Fruit fly (Drosophila melanogaster) S2 (cell line): ENCODE measurements around the gene eIF4E4.

Experiments used
- CG8478 ChIP-seq: fragments of >200 bp; optimal IDR thresholded peaks from 2 replicates; lab custom pipeline; 2018
- CTCF ChIP-seq, 2 experiments: fragments of >200 bp; optimal IDR thresholded peaks; 2 replicates each; lab custom pipeline; 2018

dm6 chr3L:6694181-6694580, 28.7 kb upstream of the eIF4E4 start:
- TF ChIP-seq CG8478 (lab: Kevin White, UChicago) (no peak), CTCF (optimal IDR thresholded peaks at IDR 0.05; lab: Kevin White, UChicago) (no peak)
